Fruit fly (Drosophila melanogaster) Kc167 (cell line): ENCODE data around the gene CG31687.

Source experiments
- Myc ChIP-seq: fragments of >200 bp; optimal IDR thresholded peaks from 2 replicates; lab custom pipeline; 2017; ENCODE audit warnings: missing external identifiers
- h ChIP-seq: fragments of >200 bp; optimal IDR thresholded peaks from 3 replicates; lab custom pipeline; 2018; ENCODE audit warnings: missing external identifiers
- psq ChIP-seq: fragments of >200 bp; optimal IDR thresholded peaks from 2 replicates; lab custom pipeline; 2017; ENCODE audit warnings: missing external identifiers
- ttk ChIP-seq: sonication (Bioruptor generic); optimal IDR thresholded peaks from 2 replicates; lab custom pipeline; 2017; ENCODE audit warnings: missing external identifiers

- TF ChIP-seq Myc (lab: Kevin White, UChicago) = no peak
- no peak for TF ChIP-seq psq (lab: Kevin White, UChicago)
- TF ChIP-seq h (lab: Kevin White, UChicago) = no peak
- TF ChIP-seq ttk (lab: Kevin White, UChicago) = no peak
These were observed 38.1 kb downstream of the CG31687 start for dm6 chr2L:20488128-20488527.
